Fruit fly (Drosophila melanogaster) whole organism, pupa: ENCODE data around the gene CG6962.

ENCODE experiments used
- CG10348 ChIP-seq: fragments of 200-800 bp; sonication (Bioruptor generic); IDR thresholded peaks from 2 replicates; pipeline ENCODE4 v1.3.6; 2022; ENCODE audit warnings: missing biosample characterization, missing genetic modification characterization
- CG12605 ChIP-seq: fragments of 200-800 bp; sonication (Bioruptor generic); IDR thresholded peaks from 2 replicates; pipeline ENCODE4 v1.3.6; 2022; ENCODE audit warnings: missing biosample characterization, missing genetic modification characterization
- CG13204 ChIP-seq: fragments of 200-800 bp; sonication (Bioruptor generic); optimal IDR thresholded peaks from 2 replicates; lab custom pipeline; 2018; ENCODE audit warnings: missing biosample characterization, mild to moderate bottlenecking, missing genetic modification characterization, moderate library complexity
- CG14655 ChIP-seq: fragments of 200-800 bp; sonication (Bioruptor generic); optimal IDR thresholded peaks from 3 replicates; lab custom pipeline; 2017; ENCODE audit warnings: mild to moderate bottlenecking, missing biosample characterization, missing genetic modification reagents, missing genetic modification characterization
- CG15710 ChIP-seq: fragments of 200-800 bp; sonication (Bioruptor generic); optimal IDR thresholded peaks from 2 replicates; lab custom pipeline; 2018; ENCODE audit warnings: missing biosample characterization, mild to moderate bottlenecking, missing genetic modification characterization, moderate library complexity
- CG17806 ChIP-seq: fragments of 200-800 bp; sonication (Bioruptor generic); optimal IDR thresholded peaks from 2 replicates; lab custom pipeline; 2018; ENCODE audit warnings: missing biosample characterization, mild to moderate bottlenecking, missing genetic modification characterization, moderate library complexity
- CG32121 ChIP-seq: fragments of 200-800 bp; sonication (Bioruptor generic); IDR thresholded peaks from 2 replicates; pipeline ENCODE4 v1.3.6; 2022; ENCODE audit warnings: missing biosample characterization, missing genetic modification characterization
- CG34367 ChIP-seq: fragments of 200-800 bp; sonication (Bioruptor generic); optimal IDR thresholded peaks from 2 replicates; lab custom pipeline; 2018; ENCODE audit warnings: missing biosample characterization, mild to moderate bottlenecking, missing genetic modification characterization
- CG4496 ChIP-seq: fragments of 200-800 bp; sonication (Bioruptor generic); IDR thresholded peaks from 3 replicates; pipeline ENCODE4 v1.3.6; 2022; ENCODE audit warnings: missing biosample characterization, missing genetic modification characterization
- CG8159 ChIP-seq: fragments of 200-800 bp; sonication (Bioruptor generic); optimal IDR thresholded peaks from 3 replicates; lab custom pipeline; 2018; ENCODE audit warnings: missing biosample characterization, mild to moderate bottlenecking, missing genetic modification characterization, moderate library complexity
- CG8301 ChIP-seq: fragments of 200-800 bp; sonication (Bioruptor generic); optimal IDR thresholded peaks from 2 replicates; lab custom pipeline; 2018; ENCODE audit warnings: missing biosample characterization, mild to moderate bottlenecking, missing genetic modification characterization
- CG9948 ChIP-seq: fragments of 200-800 bp; sonication (Bioruptor generic); optimal IDR thresholded peaks from 2 replicates; lab custom pipeline; 2018; ENCODE audit warnings: missing biosample characterization, mild to moderate bottlenecking, missing genetic modification characterization, moderate library complexity
- D1 ChIP-seq: fragments of 200-800 bp; sonication (Bioruptor generic); optimal IDR thresholded peaks from 2 replicates; lab custom pipeline; 2018; ENCODE audit warnings: missing biosample characterization, mild to moderate bottlenecking, missing genetic modification characterization, moderate library complexity
- EcR ChIP-seq: fragments of 200-800 bp; sonication (Bioruptor generic); optimal IDR thresholded peaks from 3 replicates; lab custom pipeline; 2019; ENCODE audit warnings: missing biosample characterization, missing genetic modification characterization, mild to moderate bottlenecking, moderate library complexity, missing genetic modification reagents
- Ets98B ChIP-seq: fragments of 200-800 bp; sonication (Bioruptor generic); IDR thresholded peaks from 2 replicates; pipeline ENCODE4 v1.3.6; 2022; ENCODE audit warnings: missing biosample characterization, missing genetic modification characterization
- Pif1A ChIP-seq: fragments of 200-800 bp; sonication (Bioruptor generic); optimal IDR thresholded peaks from 3 replicates; lab custom pipeline; 2016; ENCODE audit warnings: missing biosample characterization, missing genetic modification characterization
- Pif1B ChIP-seq: fragments of 200-800 bp; sonication (Bioruptor generic); optimal IDR thresholded peaks from 3 replicates; lab custom pipeline; 2016; ENCODE audit warnings: missing biosample characterization, missing genetic modification characterization
- Snoo ChIP-seq: fragments of 200-800 bp; sonication (Bioruptor generic); optimal IDR thresholded peaks from 3 replicates; lab custom pipeline; 2017; ENCODE audit warnings: missing biosample characterization, mild to moderate bottlenecking, missing genetic modification characterization, inconsistent platforms
- fd96Ca ChIP-seq: fragments of 200-800 bp; sonication (Bioruptor generic); IDR thresholded peaks from 3 replicates; pipeline ENCODE4 v1.3.6; 2022; ENCODE audit warnings: missing biosample characterization, missing genetic modification characterization
- gl ChIP-seq: fragments of 200-800 bp; sonication (Bioruptor generic); optimal IDR thresholded peaks from 2 replicates; lab custom pipeline; 2018; ENCODE audit warnings: missing biosample characterization, mild to moderate bottlenecking, missing genetic modification characterization
- rn ChIP-seq: fragments of 200-800 bp; sonication (Bioruptor generic); IDR thresholded peaks from 2 replicates; pipeline ENCODE4 v1.3.6; 2022; ENCODE audit warnings: missing biosample characterization, missing genetic modification characterization

CG6962 gene

DNA sequence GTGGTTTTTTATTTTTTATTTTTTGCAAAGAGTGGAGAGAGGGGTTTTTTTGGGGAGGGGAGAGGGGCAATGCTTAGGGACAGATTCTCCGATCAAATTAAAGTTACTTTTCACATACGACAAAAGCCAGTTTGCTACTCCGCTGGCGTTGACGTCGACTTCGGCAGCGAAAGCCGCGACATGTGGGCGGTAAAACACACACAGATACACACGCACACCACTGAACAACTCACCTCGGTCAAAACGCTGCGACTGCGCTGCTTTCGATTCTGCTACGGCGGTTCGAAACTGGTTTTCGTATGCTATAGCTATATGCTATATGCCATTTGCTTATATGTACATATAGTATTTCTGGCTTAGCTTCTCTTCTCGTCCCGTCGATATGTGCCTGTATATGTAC lies 13.8 kb downstream of the CG6962 start:
- TF ChIP-seq gl (tag; lab: Kevin White, UChicago) (no peak), CG9948 (tag; lab: Kevin White, UChicago) (no peak), rn (GFP tag; lab: Robert Waterston, UW) (no peak), D1 (tag; lab: Kevin White, UChicago) (no peak), CG32121 (GFP tag; lab: Robert Waterston, UW) (no peak), CG13204 (GFP tag; lab: Kevin White, UChicago) (no peak), EcR (GFP tag; lab: Kevin White, UChicago) (no peak), CG14655 (no peak), CG4496 (no peak), Ets98B (GFP tag; lab: Robert Waterston, UW) (no peak), Pif1A (GFP tag; lab: Kevin White, UChicago) (no peak)

DNA sequence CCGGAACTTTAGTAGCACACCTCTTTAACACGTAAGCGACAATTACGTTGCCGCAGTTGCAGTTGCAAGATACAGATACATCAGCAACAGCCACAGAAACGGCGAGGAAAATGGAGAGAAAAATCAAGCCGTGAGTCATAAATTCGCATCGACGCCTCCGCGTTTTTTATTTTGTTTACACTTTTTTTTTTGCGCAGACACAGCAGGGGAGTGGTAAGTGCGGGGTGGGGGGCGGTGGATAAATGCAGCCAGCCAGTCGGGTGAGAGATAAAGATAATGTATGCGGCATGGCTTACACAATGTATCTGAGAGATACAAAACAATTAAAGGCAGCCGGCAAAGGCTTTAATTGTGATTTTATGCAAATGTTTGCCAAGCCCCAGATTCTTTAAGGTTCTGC lies 17.2 kb downstream of the CG6962 start:
- peak; percentile 30 for TF ChIP-seq CG14655
- peak; percentile 18 for TF ChIP-seq CG34367 (tag; lab: Kevin White, UChicago)
- TF ChIP-seq CG9948 (tag; lab: Kevin White, UChicago) = no peak
- no peak for TF ChIP-seq CG8301 (tag; lab: Kevin White, UChicago)
- 0 out of 2 replicates have a peak, but pooled peaks have one; percentile 12 for TF ChIP-seq CG32121 (GFP tag; lab: Robert Waterston, UW)
- peak; percentile 45 for TF ChIP-seq CG15710 (tag; lab: Kevin White, UChicago)
- no peak for TF ChIP-seq CG17806 (tag; lab: Kevin White, UChicago)
- TF ChIP-seq CG12605 (GFP tag; lab: Robert Waterston, UW) = peak; percentile 37; the same call in 1 of the 2 replicates
- no peak for TF ChIP-seq Pif1B (GFP tag; lab: Kevin White, UChicago)
- no peak for TF ChIP-seq CG10348 (GFP tag; lab: Robert Waterston, UW)
- peak; percentile 50 for TF ChIP-seq EcR (GFP tag; lab: Kevin White, UChicago)
- peak; percentile 74 for TF ChIP-seq CG13204 (GFP tag; lab: Kevin White, UChicago)
- TF ChIP-seq CG8159 (tag; lab: Kevin White, UChicago) = peak; percentile 36
- peak; percentile 27; the same call in 1 of the 3 replicates for TF ChIP-seq CG4496
- TF ChIP-seq Pif1A (GFP tag; lab: Kevin White, UChicago) = peak; percentile 42
- peak; percentile 34 for TF ChIP-seq Snoo (tag; lab: Kevin White, UChicago)
- TF ChIP-seq gl (tag; lab: Kevin White, UChicago) = peak; percentile 23
- TF ChIP-seq D1 (tag; lab: Kevin White, UChicago) = no peak
- 0 out of 3 replicates have a peak, but pooled peaks have one; percentile 31 for TF ChIP-seq fd96Ca (GFP tag; lab: Robert Waterston, UW)
- TF ChIP-seq Ets98B (GFP tag; lab: Robert Waterston, UW) = no peak; the same call in 1 of the 2 replicates
- no peak for TF ChIP-seq rn (GFP tag; lab: Robert Waterston, UW)

DNA sequence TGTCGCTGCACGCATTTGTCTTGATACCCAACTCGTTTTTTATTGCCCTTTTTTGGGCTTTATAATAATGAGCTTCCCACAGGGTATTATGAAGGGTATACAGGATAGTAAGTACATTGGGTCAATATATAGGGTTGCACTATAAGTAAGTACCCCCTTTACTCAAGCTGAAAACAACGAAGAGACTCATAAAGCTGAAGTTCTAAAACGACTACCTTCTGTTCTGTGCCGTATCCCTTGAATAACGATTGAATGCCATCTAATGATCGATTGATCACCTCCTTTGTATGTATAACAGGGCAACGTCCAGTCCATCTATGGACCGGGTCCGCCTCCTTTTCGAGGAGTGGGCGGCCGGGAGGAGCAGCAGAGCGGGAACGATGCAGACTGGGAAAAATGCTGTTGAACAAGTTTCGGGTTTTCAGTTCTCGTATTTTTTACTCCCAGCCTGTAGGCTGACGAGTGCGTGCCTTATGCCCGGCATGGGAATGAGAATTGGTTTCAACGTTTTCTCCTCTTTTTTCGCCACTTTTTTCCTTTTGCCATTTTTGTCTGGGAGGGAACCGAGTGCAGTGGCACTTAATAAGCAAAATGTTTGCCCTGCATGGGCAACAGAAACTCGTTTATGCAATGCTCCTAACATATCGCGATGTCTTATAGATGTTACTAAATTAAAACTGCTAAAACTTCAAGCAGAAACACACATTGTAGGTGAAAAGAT lies 22.6 kb downstream of the CG6962 start:
- peak; percentile 15 for TF ChIP-seq CG17806 (tag; lab: Kevin White, UChicago)
- no peak for TF ChIP-seq CG8301 (tag; lab: Kevin White, UChicago)
- TF ChIP-seq CG8159 (tag; lab: Kevin White, UChicago) = peak; percentile 48
- TF ChIP-seq Snoo (tag; lab: Kevin White, UChicago) = peak; percentile 27
- no peak for TF ChIP-seq Pif1A (GFP tag; lab: Kevin White, UChicago)
- TF ChIP-seq CG4496 = 0 out of 3 replicates have a peak, but pooled peaks have one; percentile 35
- peak; percentile 30 for TF ChIP-seq CG13204 (GFP tag; lab: Kevin White, UChicago)
- TF ChIP-seq CG34367 (tag; lab: Kevin White, UChicago) = no peak
- TF ChIP-seq Pif1B (GFP tag; lab: Kevin White, UChicago) = no peak
- peak; percentile 36 for TF ChIP-seq CG9948 (tag; lab: Kevin White, UChicago)
- peak; percentile 32 for TF ChIP-seq CG14655
- TF ChIP-seq rn (GFP tag; lab: Robert Waterston, UW) = no peak
- no peak for TF ChIP-seq D1 (tag; lab: Kevin White, UChicago)
- no peak for TF ChIP-seq CG10348 (GFP tag; lab: Robert Waterston, UW)
- peak; percentile 28; the same call in 1 of the 3 replicates for TF ChIP-seq fd96Ca (GFP tag; lab: Robert Waterston, UW)
- TF ChIP-seq CG32121 (GFP tag; lab: Robert Waterston, UW) = no peak
- TF ChIP-seq gl (tag; lab: Kevin White, UChicago) = peak; percentile 38
- TF ChIP-seq CG12605 (GFP tag; lab: Robert Waterston, UW) = peak; percentile 23; the same call in 1 of the 2 replicates
- no peak for TF ChIP-seq Ets98B (GFP tag; lab: Robert Waterston, UW)
- peak; percentile 33 for TF ChIP-seq CG15710 (tag; lab: Kevin White, UChicago)
- peak; percentile 65 for TF ChIP-seq EcR (GFP tag; lab: Kevin White, UChicago)

DNA sequence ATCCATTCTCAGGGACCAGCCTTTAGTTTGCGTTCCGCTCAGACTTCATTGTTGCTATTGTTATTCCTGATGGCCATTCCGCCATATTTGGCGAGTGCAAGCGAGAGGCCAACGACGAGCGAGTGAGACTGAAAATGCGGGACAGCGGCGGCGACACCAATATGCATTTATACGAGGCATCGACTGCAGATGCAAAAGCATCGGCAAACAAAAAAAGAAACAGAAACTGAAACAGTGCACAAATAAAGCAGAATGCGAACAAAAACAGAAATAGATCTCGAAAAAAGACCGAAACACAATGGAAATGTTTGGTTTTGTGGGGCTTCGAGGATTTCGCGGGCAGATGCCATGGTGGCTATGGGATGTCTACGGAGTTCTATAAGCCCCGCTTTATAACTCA lies 23.2 kb downstream of the CG6962 start:
- TF ChIP-seq CG32121 (GFP tag; lab: Robert Waterston, UW) = 0 out of 2 replicates have a peak, but pooled peaks have one; percentile 16
- TF ChIP-seq CG4496 = no peak
- no peak for TF ChIP-seq CG8159 (tag; lab: Kevin White, UChicago)
- peak; percentile 6 for TF ChIP-seq D1 (tag; lab: Kevin White, UChicago)
- TF ChIP-seq CG34367 (tag; lab: Kevin White, UChicago) = peak; percentile 33
- no peak for TF ChIP-seq CG9948 (tag; lab: Kevin White, UChicago)
- peak; percentile 84 for TF ChIP-seq CG13204 (GFP tag; lab: Kevin White, UChicago)
- peak; percentile 5 for TF ChIP-seq Pif1A (GFP tag; lab: Kevin White, UChicago)
- TF ChIP-seq Pif1B (GFP tag; lab: Kevin White, UChicago) = no peak
- peak; percentile 38; the same call in 1 of the 2 replicates for TF ChIP-seq CG12605 (GFP tag; lab: Robert Waterston, UW)
- peak; percentile 27 for TF ChIP-seq CG15710 (tag; lab: Kevin White, UChicago)
- peak; percentile 69 for TF ChIP-seq EcR (GFP tag; lab: Kevin White, UChicago)
- peak; percentile 40; the same call in 1 of the 3 replicates for TF ChIP-seq fd96Ca (GFP tag; lab: Robert Waterston, UW)
- TF ChIP-seq Ets98B (GFP tag; lab: Robert Waterston, UW) = peak; percentile 29; the same call in 1 of the 2 replicates
- no peak for TF ChIP-seq CG8301 (tag; lab: Kevin White, UChicago)
- no peak for TF ChIP-seq Snoo (tag; lab: Kevin White, UChicago)
- peak; percentile 86 for TF ChIP-seq gl (tag; lab: Kevin White, UChicago)
- no peak for TF ChIP-seq CG14655
- TF ChIP-seq, all 21 proteins: peak for 11
